Fruit fly (Drosophila melanogaster): ENCODE results near the gene alpha-Est3.

DNA sequence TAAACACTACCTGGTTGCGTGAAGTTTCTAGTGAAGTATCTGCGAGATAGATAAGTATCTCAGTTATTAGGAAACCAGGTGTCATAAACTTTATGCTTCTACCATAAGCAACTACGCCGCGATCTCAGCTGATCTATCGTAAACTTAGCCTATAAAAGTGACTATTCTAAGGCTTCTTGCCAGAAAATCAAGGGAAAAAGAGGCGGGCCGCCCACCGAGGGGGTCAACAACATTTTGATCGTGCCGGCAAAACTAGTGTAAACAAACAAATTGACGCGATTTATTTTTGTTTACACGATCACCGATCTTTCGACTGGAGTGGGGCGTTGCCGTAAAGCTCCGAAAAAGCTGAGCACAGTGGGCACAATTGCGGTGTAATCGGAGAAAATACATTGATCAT lies 17.3 kb downstream of the alpha-Est3 start:
- TF ChIP-seq D1 (tag; optimal IDR thresholded peaks at IDR 0.05) (no peak), rn (GFP tag; IDR thresholded peaks at IDR 0.05) (no peak), Pif1B (GFP tag; optimal IDR thresholded peaks at IDR 0.05) (no peak), Snoo (tag; optimal IDR thresholded peaks at IDR 0.05) (no peak)
